Worm (Caenorhabditis elegans) whole organism, L3 larva: ENCODE data around the gene Y47D3A.34.

ENCODE experiments used
- ZK546.5 ChIP-seq: sonication (generic microtip); optimal IDR thresholded peaks from 2 replicates; lab custom pipeline; 2017; ENCODE audit warnings: missing biosample characterization, missing genetic modification characterization
- ama-1 ChIP-seq: fragments of 150-350 bp; optimal IDR thresholded peaks from 2 replicates; lab custom pipeline; 2018
- ceh-28 ChIP-seq: fragments of 150-350 bp; optimal IDR thresholded peaks from 2 replicates; lab custom pipeline; 2014; ENCODE audit warnings: missing biosample characterization, missing genetic modification reagents, missing genetic modification characterization
- fos-1 ChIP-seq: fragments of 150-350 bp; optimal IDR thresholded peaks from 2 replicates; lab custom pipeline; 2014; ENCODE audit warnings: missing biosample characterization, missing genetic modification characterization
- lin-15B ChIP-seq: fragments of 150-350 bp; optimal IDR thresholded peaks from 2 replicates; lab custom pipeline; 2014; ENCODE audit warnings: missing biosample characterization, missing genetic modification characterization
- lin-39 ChIP-seq: fragments of 150-350 bp; optimal IDR thresholded peaks from 2 replicates; lab custom pipeline; 2018; ENCODE audit warnings: missing biosample characterization, missing genetic modification reagents, missing genetic modification characterization
- mdl-1 ChIP-seq: fragments of 150-350 bp; optimal IDR thresholded peaks from 2 replicates; lab custom pipeline; 2014; ENCODE audit warnings: missing biosample characterization, missing genetic modification characterization
- nhr-23 ChIP-seq: fragments of 150-350 bp; optimal IDR thresholded peaks from 2 replicates; lab custom pipeline; 2014; ENCODE audit warnings: missing biosample characterization, missing genetic modification reagents, missing genetic modification characterization
- nhr-76 ChIP-seq: fragments of 150-350 bp; sonication (generic microtip); optimal IDR thresholded peaks from 5 replicates; lab custom pipeline; 2014; ENCODE audit warnings: missing biosample characterization, missing genetic modification characterization
- pha-4 ChIP-seq: fragments of 150-350 bp; optimal IDR thresholded peaks from 2 replicates; lab custom pipeline; 2014; ENCODE audit warnings: missing biosample characterization, missing genetic modification reagents, missing genetic modification characterization
- skn-1 ChIP-seq: fragments of 150-350 bp; optimal IDR thresholded peaks from 2 replicates; lab custom pipeline; 2014; ENCODE audit warnings: missing biosample characterization, missing genetic modification characterization
- unc-39 ChIP-seq: sonication (generic microtip); optimal IDR thresholded peaks from 4 replicates; lab custom pipeline; 2017; ENCODE audit warnings: missing biosample characterization, missing genetic modification characterization
- zag-1 ChIP-seq: fragments of 150-350 bp; optimal IDR thresholded peaks from 2 replicates; lab custom pipeline; 2014; ENCODE audit warnings: missing biosample characterization, missing genetic modification characterization
- ztf-11 ChIP-seq: fragments of 150-350 bp; optimal IDR thresholded peaks from 2 replicates; lab custom pipeline; 2014; ENCODE audit warnings: missing biosample characterization, missing genetic modification characterization

ce11 chrIII:11251718-11252441 lies 17.2 kb upstream of the Y47D3A.34 start, which contains the start of gene Y47D3A.32:
- TF ChIP-seq ZK546.5 (tag; lab: Kevin White, UChicago) (no peak), pha-4 (no peak), ama-1 (lab: Kevin White, UChicago) (no peak), fos-1 (tag; lab: Kevin White, UChicago) (no peak), zag-1 (tag; lab: Kevin White, UChicago) (no peak), unc-39 (no peak), ztf-11 (tag; lab: Kevin White, UChicago) (no peak), skn-1 (tag; lab: Kevin White, UChicago) (no peak), mdl-1 (tag; lab: Kevin White, UChicago) (no peak), lin-15B (no peak), nhr-23 (tag; lab: Kevin White, UChicago) (no peak), lin-39 (tag; lab: Kevin White, UChicago) (no peak), nhr-76 (tag; lab: Kevin White, UChicago) (no peak), ceh-28 (tag; lab: Kevin White, UChicago) (no peak)
